Fruit fly (Drosophila melanogaster): ENCODE results near the gene CG12237.
A peak's percentile ranks its signal among the peaks of the same experiment; 100 is the strongest.

DNA sequence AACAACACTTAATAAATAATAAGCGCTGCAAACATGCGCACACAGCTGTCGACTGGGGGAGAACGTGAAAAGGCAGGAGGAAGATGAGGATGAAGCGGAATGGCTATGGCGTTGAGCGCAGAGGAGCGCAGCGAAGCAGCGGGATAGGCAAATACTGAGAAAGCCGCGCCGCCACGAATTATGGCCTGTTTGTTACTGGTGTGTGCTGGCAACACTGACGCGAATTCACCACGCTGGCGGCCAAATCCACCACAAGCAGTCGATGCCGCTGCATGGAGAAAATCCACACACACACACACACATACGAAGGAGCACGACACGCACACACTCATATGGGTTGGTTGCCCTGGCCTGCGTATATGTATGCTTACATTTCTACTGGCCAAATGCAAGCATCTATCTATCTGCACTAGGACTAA, 5.7 kb downstream of the CG12237 start:
- TF ChIP-seq Hand (GFP tag; optimal IDR thresholded peaks at IDR 0.05) (peak; percentile 12), ken (GFP tag; IDR thresholded peaks at IDR 0.05) (no peak), YL-1 (GFP tag; optimal IDR thresholded peaks at IDR 0.05) (peak; percentile 51)

Measured in whole organism, embryonic.